Fruit fly (Drosophila melanogaster) whole organism, prepupa: ENCODE data around the gene alpha-Est10.
A peak's percentile ranks its signal among the peaks of the same experiment; 100 is the strongest.

Source experiments
- CG11902 ChIP-seq: fragments of 200-800 bp; sonication (Bioruptor generic); optimal IDR thresholded peaks from 3 replicates; lab custom pipeline; 2016; ENCODE audit warnings: missing biosample characterization, missing genetic modification characterization
- CG31627 ChIP-seq: fragments of 200-800 bp; sonication (Bioruptor generic); optimal IDR thresholded peaks from 3 replicates; lab custom pipeline; 2016; ENCODE audit warnings: missing biosample characterization, missing genetic modification characterization
- CG32006 ChIP-seq: fragments of 200-800 bp; sonication (Bioruptor generic); optimal IDR thresholded peaks from 3 replicates; lab custom pipeline; 2017; ENCODE audit warnings: missing biosample characterization, mild to moderate bottlenecking, missing genetic modification characterization
- CG3919 ChIP-seq: fragments of 200-800 bp; sonication (Bioruptor generic); optimal IDR thresholded peaks from 3 replicates; lab custom pipeline; 2016; ENCODE audit warnings: missing biosample characterization, missing genetic modification characterization
- CG6792 ChIP-seq: fragments of 200-800 bp; sonication (Bioruptor generic); optimal IDR thresholded peaks from 3 replicates; lab custom pipeline; 2016; ENCODE audit warnings: missing biosample characterization, missing genetic modification characterization
- CG7368 ChIP-seq: fragments of 200-800 bp; sonication (Bioruptor generic); optimal IDR thresholded peaks from 3 replicates; lab custom pipeline; 2016; ENCODE audit warnings: missing biosample characterization, missing genetic modification characterization
- CG8119 ChIP-seq: fragments of 200-800 bp; sonication (Bioruptor generic); IDR thresholded peaks from 3 replicates; pipeline ENCODE4 v1.3.6; 2022; ENCODE audit warnings: missing biosample characterization, missing genetic modification characterization
- CG8319 ChIP-seq: fragments of 200-800 bp; sonication (Bioruptor generic); optimal IDR thresholded peaks from 3 replicates; lab custom pipeline; 2016; ENCODE audit warnings: missing biosample characterization, missing genetic modification characterization
- CG8632 ChIP-seq: fragments of 200-800 bp; sonication (Bioruptor generic); optimal IDR thresholded peaks from 3 replicates; lab custom pipeline; 2016; ENCODE audit warnings: missing biosample characterization, missing genetic modification characterization
- Eip78C ChIP-seq: fragments of 200-800 bp; sonication (Bioruptor generic); peaks from one replicate; lab custom pipeline; 2016; ENCODE audit warnings: missing biosample characterization, missing genetic modification characterization
- Ets96B ChIP-seq: fragments of 200-800 bp; optimal IDR thresholded peaks from 2 replicates; lab custom pipeline; 2019; ENCODE audit warnings: missing biosample characterization, mild to moderate bottlenecking, missing genetic modification characterization, moderate library complexity
- Hr38 ChIP-seq: sonication (Bioruptor generic); optimal IDR thresholded peaks from 2 replicates; lab custom pipeline; 2016; ENCODE audit warnings: missing biosample characterization, missing genetic modification characterization
- Lpt ChIP-seq: fragments of 200-800 bp; sonication (Bioruptor generic); optimal IDR thresholded peaks from 3 replicates; lab custom pipeline; 2016; ENCODE audit warnings: missing biosample characterization, missing genetic modification characterization
- Met ChIP-seq: fragments of 200-800 bp; sonication (Bioruptor generic); optimal IDR thresholded peaks from 3 replicates; lab custom pipeline; 2016; ENCODE audit warnings: missing biosample characterization, missing genetic modification characterization
- OdsH ChIP-seq: fragments of 200-800 bp; sonication (Bioruptor generic); optimal IDR thresholded peaks from 3 replicates; lab custom pipeline; 2016; ENCODE audit warnings: missing biosample characterization, missing genetic modification characterization
- Sox14 ChIP-seq: fragments of 200-800 bp; sonication (Bioruptor generic); optimal IDR thresholded peaks from 3 replicates; lab custom pipeline; 2016; ENCODE audit warnings: missing biosample characterization, missing genetic modification characterization
- cyc ChIP-seq: fragments of 200-800 bp; sonication (Bioruptor generic); optimal IDR thresholded peaks from 3 replicates; lab custom pipeline; 2016; ENCODE audit warnings: missing biosample characterization, missing genetic modification characterization
- eg ChIP-seq: fragments of 200-800 bp; sonication (Bioruptor generic); IDR thresholded peaks from 3 replicates; pipeline ENCODE4 v1.3.6; 2022; ENCODE audit warnings: missing biosample characterization, missing genetic modification characterization
- fd85E ChIP-seq: fragments of 200-800 bp; sonication (Bioruptor generic); optimal IDR thresholded peaks from 3 replicates; lab custom pipeline; 2016; ENCODE audit warnings: missing biosample characterization, missing genetic modification characterization
- net ChIP-seq: fragments of 200-800 bp; sonication (Bioruptor generic); optimal IDR thresholded peaks from 3 replicates; lab custom pipeline; 2016; ENCODE audit warnings: missing biosample characterization, missing genetic modification characterization
- pdm3 ChIP-seq: fragments of 200-800 bp; sonication (Bioruptor generic); optimal IDR thresholded peaks from 3 replicates; lab custom pipeline; 2016; ENCODE audit warnings: missing biosample characterization, missing genetic modification characterization
- salr ChIP-seq, 2 experiments: fragments of 200-800 bp; sonication (Bioruptor generic); optimal IDR thresholded peaks; 3 replicates each; lab custom pipeline; 2016 to 2018; ENCODE audit warnings: missing biosample characterization in 2 of 2, missing genetic modification characterization in 2 of 2, mild to moderate bottlenecking in 1 of 2
- spab ChIP-seq: fragments of 200-800 bp; sonication (Bioruptor generic); optimal IDR thresholded peaks from 2 replicates; lab custom pipeline; 2017; ENCODE audit warnings: missing biosample characterization, mild to moderate bottlenecking, missing genetic modification characterization, missing genetic modification reagents
- svp ChIP-seq: fragments of 200-800 bp; sonication (Bioruptor generic); peaks from one replicate; lab custom pipeline; 2016; ENCODE audit warnings: missing biosample characterization, missing genetic modification characterization
- topi ChIP-seq: fragments of 200-800 bp; sonication (Bioruptor generic); optimal IDR thresholded peaks from 3 replicates; lab custom pipeline; 2016; ENCODE audit warnings: missing biosample characterization, missing genetic modification characterization
- vri ChIP-seq: fragments of 200-800 bp; sonication (Bioruptor generic); optimal IDR thresholded peaks from 3 replicates; lab custom pipeline; 2016; ENCODE audit warnings: missing biosample characterization, mild to moderate bottlenecking, missing genetic modification characterization

alpha-Est10 gene

DNA sequence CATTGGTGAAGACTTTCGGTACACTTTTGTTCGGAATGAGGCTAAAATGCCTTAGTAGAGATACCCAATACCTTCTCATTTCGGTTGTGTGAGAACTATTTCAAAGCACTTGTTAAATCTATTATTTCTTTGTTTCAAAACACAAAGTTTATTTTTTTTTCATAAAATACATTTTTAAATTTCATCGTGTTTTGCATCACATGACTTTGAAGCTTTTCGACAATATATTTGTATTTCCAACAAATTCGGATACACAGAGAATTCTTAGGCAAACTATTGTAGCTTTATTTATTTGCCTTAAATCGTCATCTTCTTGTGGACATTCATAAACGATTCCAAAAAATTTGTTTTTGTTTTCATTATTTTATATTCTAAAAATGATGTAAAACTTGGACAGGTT is at the start of gene alpha-Est10:
TSS of gene alpha-Est10 (minus strand) at position 101 of the 400 bp plus-strand sequence.
- TF ChIP-seq cyc (GFP tag; lab: Kevin White, UChicago) = no peak
- TF ChIP-seq Hr38 (GFP tag; lab: Kevin White, UChicago) = no peak
- no peak for TF ChIP-seq topi
- TF ChIP-seq, all 60 proteins: peak for 0

- TF ChIP-seq topi (no peak), vri (GFP tag; lab: Kevin White, UChicago) (peak; percentile 31)
These were observed 47.7 kb upstream of the alpha-Est10 start, which contains the start of the genes alpha-Est3 and alpha-Est2 for dm6 chr3R:7541145-7541860. TSS of gene alpha-Est3 (minus strand) at chr3R:7541631. TSS of gene alpha-Est2 (plus strand) at chr3R:7541810.

- TF ChIP-seq vri (GFP tag; lab: Kevin White, UChicago) (peak; percentile 60), spab (GFP tag; lab: Kevin White, UChicago) (no peak)
These were observed 44.8 kb upstream of the alpha-Est10 start, which contains the start of gene alpha-Est4 for dm6 chr3R:7538435-7538834. TSS of gene alpha-Est4 (minus strand) at chr3R:7538615.

- TF ChIP-seq Met (GFP tag; lab: Kevin White, UChicago) (no peak), CG3919 (no peak), Sox14 (GFP tag; lab: Kevin White, UChicago) (no peak), vri (GFP tag; lab: Kevin White, UChicago) (peak; percentile 10), svp (GFP tag; lab: Kevin White, UChicago) (peak; percentile 76), CG8632 (GFP tag; lab: Kevin White, UChicago) (no peak), CG8319 (no peak)
These were observed 42.6 kb upstream of the alpha-Est10 start, which contains the start of gene alpha-Est5 for dm6 chr3R:7536281-7536680. TSS of gene alpha-Est5 (minus strand) at chr3R:7536390.

dm6 chr3R:7535606-7536005 is 42.0 kb upstream of the alpha-Est10 start:
- TF ChIP-seq OdsH (GFP tag; lab: Kevin White, UChicago) (no peak), vri (GFP tag; lab: Kevin White, UChicago) (peak; percentile 5)

dm6 chr3R:7530184-7530821 is 36.7 kb upstream of the alpha-Est10 start, which contains the start of the genes Rtnl2 and alphaTub84D:
TSS of gene Rtnl2 (minus strand) at chr3R:7530241.
TSS of gene alphaTub84D (plus strand) at chr3R:7530753.
- TF ChIP-seq svp (GFP tag; lab: Kevin White, UChicago) = peak; percentile 80
- TF ChIP-seq Met (GFP tag; lab: Kevin White, UChicago) = no peak
- peak; percentile 19 for TF ChIP-seq Sox14 (GFP tag; lab: Kevin White, UChicago)
- TF ChIP-seq Eip78C (GFP tag; lab: Kevin White, UChicago) = peak; percentile 46

dm6 chr3R:7528677-7529076 is 35.0 kb upstream of the alpha-Est10 start, which contains the start of gene alpha-Est6:
TSS of gene alpha-Est6 (minus strand) at chr3R:7528777.
- TF ChIP-seq CG7368 = no peak
- no peak for TF ChIP-seq net (GFP tag; lab: Kevin White, UChicago)
- no peak for TF ChIP-seq Ets96B
- no peak for TF ChIP-seq CG11902 (GFP tag; lab: Kevin White, UChicago)
- TF ChIP-seq salr (GFP tag; optimal IDR thresholded peaks at IDR 0.05; lab: Kevin White, UChicago) = no peak
- no peak for TF ChIP-seq CG32006 (GFP tag; lab: Kevin White, UChicago)
- no peak for TF ChIP-seq pdm3
- no peak for TF ChIP-seq eg (GFP tag; lab: Robert Waterston, UW)
- no peak for TF ChIP-seq CG31627 (GFP tag; lab: Kevin White, UChicago)
- TF ChIP-seq Lpt (GFP tag; lab: Kevin White, UChicago) = no peak
- TF ChIP-seq fd85E (GFP tag; lab: Kevin White, UChicago) = no peak
- no peak for TF ChIP-seq CG8119 (GFP tag; lab: Robert Waterston, UW)
- TF ChIP-seq CG6792 (GFP tag; lab: Kevin White, UChicago) = no peak
- TF ChIP-seq, all 60 proteins: peak for 0
